Worm (Caenorhabditis elegans) whole organism, L4/young adult: ENCODE measurements around the gene scl-23.

Source experiments
- W03F9.2 ChIP-seq: fragments of 150-350 bp; optimal IDR thresholded peaks from 2 replicates; lab custom pipeline; 2014; ENCODE audit warnings: missing biosample characterization, missing genetic modification characterization
- dao-5 ChIP-seq: sonication (generic microtip); optimal IDR thresholded peaks from 2 replicates; lab custom pipeline; 2016; ENCODE audit warnings: missing genotype, missing genetic modification characterization, moderate library complexity, missing compliant biosample characterization
- him-1 ChIP-seq: sonication (generic microtip); optimal IDR thresholded peaks from 2 replicates; lab custom pipeline; 2016; ENCODE audit warnings: missing genotype, missing genetic modification reagents, missing genetic modification characterization, missing compliant biosample characterization

scl-23 gene

DNA sequence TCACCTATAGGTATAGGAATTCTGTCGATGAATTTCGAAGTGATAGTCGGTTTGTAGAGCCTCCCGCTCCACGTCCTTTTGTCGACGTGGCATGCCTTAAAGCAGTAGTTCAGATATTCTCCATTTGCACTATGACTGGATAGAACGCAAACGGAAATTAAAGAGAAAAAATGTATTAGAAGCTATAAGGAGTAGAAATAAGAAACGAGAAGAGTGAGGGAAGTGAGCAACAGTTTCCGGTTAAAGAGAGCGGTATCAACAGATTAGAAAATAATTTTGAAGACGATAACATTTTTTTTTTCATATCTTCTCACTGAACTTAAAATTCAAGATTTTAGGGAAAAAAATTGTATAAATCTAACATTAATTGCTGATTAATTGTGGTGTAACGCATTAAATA lies 36.4 kb downstream of the scl-23 start, which contains the start of gene T05C7.4:
Gene T05C7.4 (minus strand): TSS at position 101 of the 400 bp plus-strand sequence.
- TF ChIP-seq him-1: no peak
- no peak for TF ChIP-seq W03F9.2 (tag; lab: Kevin White, UChicago)
- TF ChIP-seq dao-5 (tag; lab: Kevin White, UChicago): no peak

DNA sequence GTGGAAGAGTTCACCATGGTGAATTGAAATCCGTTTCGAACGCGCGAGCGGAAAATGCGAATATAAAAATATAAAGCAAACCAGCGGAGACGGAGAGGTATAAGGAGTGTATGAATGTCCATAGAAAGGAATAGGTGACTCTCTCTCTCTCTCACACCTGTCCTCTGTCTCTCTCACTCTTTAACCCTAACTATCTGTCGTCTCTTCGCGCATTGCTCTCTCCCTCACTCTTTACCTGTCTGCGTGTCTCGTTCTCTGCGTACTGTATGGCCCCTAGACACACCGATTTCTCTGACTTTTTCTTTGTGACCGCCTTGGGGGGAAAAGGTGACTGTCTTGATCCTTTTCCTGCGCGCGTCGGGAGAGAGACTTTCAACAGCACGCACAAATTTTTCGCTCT lies 38.7 kb downstream of the scl-23 start:
- no peak for TF ChIP-seq W03F9.2 (tag; lab: Kevin White, UChicago)
- no peak for TF ChIP-seq dao-5 (tag; lab: Kevin White, UChicago)
- no peak for TF ChIP-seq him-1

DNA sequence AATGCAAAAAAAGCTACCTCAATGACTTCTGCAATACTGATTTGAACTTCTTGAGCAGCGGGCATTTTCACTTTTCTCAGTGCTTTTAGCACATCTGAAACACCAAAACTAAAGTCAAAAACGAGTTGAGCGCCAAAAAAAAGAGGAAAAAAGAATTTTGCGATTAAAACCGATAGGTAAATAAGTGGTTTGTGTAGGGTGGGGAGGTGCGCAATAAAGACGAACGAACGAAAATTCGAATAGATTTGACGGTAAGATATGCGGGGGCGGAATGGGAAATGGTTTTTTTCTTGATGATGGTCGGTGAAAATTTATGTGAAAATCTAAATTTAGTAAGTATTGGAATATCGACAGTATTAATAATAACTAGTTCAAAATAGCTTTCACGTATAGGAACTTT lies 41.1 kb downstream of the scl-23 start, which contains the start of gene frm-5.1:
Gene frm-5.1 (minus strand): TSS at position 101 of the 400 bp plus-strand sequence.
- no peak for TF ChIP-seq dao-5 (tag; lab: Kevin White, UChicago)
